In genomic region chr3L:20375878-20376563, dm6 we compare ENCODE assay signal across 1 fruit fly cellular context.
TF ChIP-seq lines count a peak whose summit lies in the region.

Gene Ide, minus strand, starts transcription at chr3L:20375896.
Gene RhoBTB, plus strand, starts transcription at chr3L:20376242.

TF ChIP-seq in whole organism, embryonic, 481 proteins besides CTCF, POLR2A, EP300 and RAD21 (continued from another document):
- TF ChIP-seq fd3F (GFP tag; optimal IDR thresholded peaks at IDR 0.05; lab: Kevin White, UChicago), result peak; percentile 78
- no peak for TF ChIP-seq Deaf1 (tag; optimal IDR thresholded peaks at IDR 0.05; lab: Kevin White, UChicago)
- peak; percentile 73 for TF ChIP-seq Dek (tag; optimal IDR thresholded peaks at IDR 0.05; lab: Kevin White, UChicago)
- peak; percentile 86 for TF ChIP-seq Antp (GFP tag; optimal IDR thresholded peaks at IDR 0.05; lab: Kevin White, UChicago)
- TF ChIP-seq CG10274 (GFP tag; optimal IDR thresholded peaks at IDR 0.05; lab: Kevin White, UChicago), result peak; percentile 38
- TF ChIP-seq Six4 (GFP tag; optimal IDR thresholded peaks at IDR 0.05; lab: Kevin White, UChicago), result peak; percentile 60
- TF ChIP-seq lbe (GFP tag; optimal IDR thresholded peaks at IDR 0.05; lab: Kevin White, UChicago), result peak; percentile 37
- peak; percentile 86 for TF ChIP-seq chn (GFP tag; optimal IDR thresholded peaks at IDR 0.05; lab: Kevin White, UChicago)
- no peak for TF ChIP-seq Tbp (GFP tag; optimal IDR thresholded peaks at IDR 0.05; lab: Kevin White, UChicago)
- TF ChIP-seq D (optimal IDR thresholded peaks at IDR 0.05; lab: Kevin White, UChicago), result peak; percentile 53
- TF ChIP-seq D (GFP tag; optimal IDR thresholded peaks at IDR 0.05; lab: Kevin White, UChicago), result peak; percentile 50
- peak; percentile 82 for TF ChIP-seq CG6272 (GFP tag; IDR thresholded peaks at IDR 0.05; lab: Robert Waterston, UW)
- TF ChIP-seq twi (tag; optimal IDR thresholded peaks at IDR 0.05; lab: Kevin White, UChicago), result peak; percentile 81
- TF ChIP-seq Max (GFP tag; optimal IDR thresholded peaks at IDR 0.05; lab: Kevin White, UChicago), result peak; percentile 79
- TF ChIP-seq toy (GFP tag; IDR thresholded peaks at IDR 0.05; lab: Robert Waterston, UW), result 0 out of 2 replicates have a peak, but pooled peaks have one; percentile 21
- TF ChIP-seq grau (tag; optimal IDR thresholded peaks at IDR 0.05; lab: Kevin White, UChicago), result peak; percentile 85
- TF ChIP-seq Hr78 (GFP tag; optimal IDR thresholded peaks at IDR 0.05; lab: Kevin White, UChicago), result no peak
- TF ChIP-seq slbo (GFP tag; IDR thresholded peaks at IDR 0.05; lab: Robert Waterston, UW), result peak; percentile 94
- TF ChIP-seq CG12744 (GFP tag; optimal IDR thresholded peaks at IDR 0.05; lab: Kevin White, UChicago), result peak; percentile 37
- peak; percentile 30 for TF ChIP-seq nom (GFP tag; optimal IDR thresholded peaks at IDR 0.05; lab: Kevin White, UChicago)
- peak; percentile 83 for TF ChIP-seq dysf (GFP tag; IDR thresholded peaks at IDR 0.05; lab: Robert Waterston, UW)
- peak; percentile 89 for TF ChIP-seq bab2 (GFP tag; optimal IDR thresholded peaks at IDR 0.05; lab: Kevin White, UChicago)
- TF ChIP-seq Med (GFP tag; lab: Kevin White, UChicago), result peak; percentile 94
- peak; percentile 95 for TF ChIP-seq CG9817 (tag; optimal IDR thresholded peaks at IDR 0.05; lab: Kevin White, UChicago)
- TF ChIP-seq CG9797 (GFP tag; optimal IDR thresholded peaks at IDR 0.05; lab: Kevin White, UChicago), result peak; percentile 22
- TF ChIP-seq CG11695 (GFP tag; IDR thresholded peaks at IDR 0.05; lab: Robert Waterston, UW), result no peak
- TF ChIP-seq CG2712 (tag; optimal IDR thresholded peaks at IDR 0.05; lab: Kevin White, UChicago), result peak; percentile 75
- TF ChIP-seq chif (GFP tag; optimal IDR thresholded peaks at IDR 0.05; lab: Kevin White, UChicago), result peak; percentile 77 to 79
- no peak for TF ChIP-seq scrt (GFP tag; optimal IDR thresholded peaks at IDR 0.05; lab: Kevin White, UChicago)
- TF ChIP-seq inv (GFP tag; IDR thresholded peaks at IDR 0.05; lab: Robert Waterston, UW; ENCODE audit: partially characterized antibody), result no peak
- TF ChIP-seq ATbp (GFP tag; optimal IDR thresholded peaks at IDR 0.05; lab: Kevin White, UChicago), result peak; percentile 53
- TF ChIP-seq MBD-R2 (GFP tag; IDR thresholded peaks at IDR 0.05; lab: Robert Waterston, UW), result peak; percentile 51
- peak; percentile 76 for TF ChIP-seq schlank (tag; optimal IDR thresholded peaks at IDR 0.05; lab: Kevin White, UChicago)
- peak; percentile 74 for TF ChIP-seq ewg (GFP tag; optimal IDR thresholded peaks at IDR 0.05; lab: Kevin White, UChicago)
- TF ChIP-seq dm (GFP tag; optimal IDR thresholded peaks at IDR 0.05; lab: Kevin White, UChicago), result peak; percentile 72
- TF ChIP-seq repo (GFP tag; optimal IDR thresholded peaks at IDR 0.05; lab: Kevin White, UChicago), result peak; percentile 64
- TF ChIP-seq CG6854 (GFP tag; optimal IDR thresholded peaks at IDR 0.05; lab: Kevin White, UChicago), result no peak
- TF ChIP-seq amos (GFP tag; IDR thresholded peaks at IDR 0.05; lab: Robert Waterston, UW; ENCODE audit: partially characterized antibody), result 0 out of 2 replicates have a peak, but pooled peaks have one; percentile 10
- 0 out of 2 replicates have a peak, but pooled peaks have one; percentile 41 for TF ChIP-seq H2.0 (GFP tag; IDR thresholded peaks at IDR 0.05; lab: Robert Waterston, UW)
- TF ChIP-seq ato (GFP tag; IDR thresholded peaks at IDR 0.05; lab: Robert Waterston, UW; ENCODE audit: partially characterized antibody), result no peak
- TF ChIP-seq usp (GFP tag; optimal IDR thresholded peaks at IDR 0.05; lab: Kevin White, UChicago), result no peak
- TF ChIP-seq Doc3 (GFP tag; IDR thresholded peaks at IDR 0.05; lab: Robert Waterston, UW; ENCODE audit: partially characterized antibody), result no peak
- peak; percentile 33; the same call in 1 of the 3 replicates for TF ChIP-seq CG14050 (GFP tag; IDR thresholded peaks at IDR 0.05; lab: Robert Waterston, UW)
- peak; percentile 71 for TF ChIP-seq CG8290 (GFP tag; optimal IDR thresholded peaks at IDR 0.05; lab: Kevin White, UChicago)
- peak in 1 of 2 experiments; percentile 15 for TF ChIP-seq CG8290 (tag; optimal IDR thresholded peaks at IDR 0.05; lab: Kevin White, UChicago)
- peak; percentile 80 to 90 for TF ChIP-seq Pdp1 (GFP tag; optimal IDR thresholded peaks at IDR 0.05; lab: Kevin White, UChicago)
- peak; percentile 43; the same call in 1 of the 2 replicates for TF ChIP-seq Gsc (GFP tag; IDR thresholded peaks at IDR 0.05; lab: Robert Waterston, UW)
- TF ChIP-seq CG12104 (GFP tag; optimal IDR thresholded peaks at IDR 0.05; lab: Kevin White, UChicago), result peak; percentile 69
- peak; percentile 76 for TF ChIP-seq Ptx1 (GFP tag; IDR thresholded peaks at IDR 0.05; lab: Robert Waterston, UW)
- TF ChIP-seq hth (optimal IDR thresholded peaks at IDR 0.05; lab: Kevin White, UChicago), result no peak
- peak; percentile 22 for TF ChIP-seq CG14965 (GFP tag; optimal IDR thresholded peaks at IDR 0.05; lab: Kevin White, UChicago; ENCODE audit: borderline replicate concordance)
- TF ChIP-seq Stat92E (GFP tag; optimal IDR thresholded peaks at IDR 0.05; lab: Kevin White, UChicago), result no peak
- TF ChIP-seq Meics (GFP tag; optimal IDR thresholded peaks at IDR 0.05; lab: Kevin White, UChicago), result peak; percentile 71
- TF ChIP-seq CG10979 (tag; optimal IDR thresholded peaks at IDR 0.05; lab: Kevin White, UChicago), result peak; percentile 52
- no peak for TF ChIP-seq CG2202 (tag; optimal IDR thresholded peaks at IDR 0.05; lab: Kevin White, UChicago)
- peak; percentile 45 for TF ChIP-seq Dad (GFP tag; optimal IDR thresholded peaks at IDR 0.05; lab: Kevin White, UChicago)
- no peak for TF ChIP-seq Kr (GFP tag; optimal IDR thresholded peaks at IDR 0.05; lab: Kevin White, UChicago)
- no peak; the same call in 1 of the 2 replicates for TF ChIP-seq GATAe (GFP tag; conservative IDR thresholded peaks at IDR 0.05; lab: Robert Waterston, UW)
- peak; percentile 41 for TF ChIP-seq CG3065 (GFP tag; optimal IDR thresholded peaks at IDR 0.05; lab: Kevin White, UChicago)
- peak in 1 of 2 experiments; percentile 80 for TF ChIP-seq Hr51 (GFP tag; optimal IDR thresholded peaks at IDR 0.05; lab: Kevin White, UChicago)
- TF ChIP-seq lilli (GFP tag; optimal IDR thresholded peaks at IDR 0.05; lab: Kevin White, UChicago), result peak; percentile 90
- TF ChIP-seq shn (GFP tag; optimal IDR thresholded peaks at IDR 0.05; lab: Kevin White, UChicago), result peak; percentile 90
- no peak for TF ChIP-seq Eip74EF (GFP tag; optimal IDR thresholded peaks at IDR 0.05; lab: Kevin White, UChicago)
- no peak for TF ChIP-seq oc (tag; optimal IDR thresholded peaks at IDR 0.05; lab: Kevin White, UChicago)
- TF ChIP-seq slou (GFP tag; optimal IDR thresholded peaks at IDR 0.05; lab: Kevin White, UChicago), result peak; percentile 70
- peak; percentile 80 for TF ChIP-seq CG18599 (GFP tag; optimal IDR thresholded peaks at IDR 0.05; lab: Kevin White, UChicago)
- TF ChIP-seq CrebB (tag; optimal IDR thresholded peaks at IDR 0.05; lab: Kevin White, UChicago), result peak; percentile 4
- TF ChIP-seq CG18619 (GFP tag; optimal IDR thresholded peaks at IDR 0.05; lab: Kevin White, UChicago), result peak; percentile 80
- TF ChIP-seq crol (GFP tag; IDR thresholded peaks at IDR 0.05; lab: Robert Waterston, UW), result peak; percentile 36; the same call in 1 of the 2 replicates
- TF ChIP-seq CG17328 (GFP tag; IDR thresholded peaks at IDR 0.05; lab: Robert Waterston, UW), result 0 out of 2 replicates have a peak, but pooled peaks have one; percentile 38
- TF ChIP-seq Myb (GFP tag; optimal IDR thresholded peaks at IDR 0.05; lab: Kevin White, UChicago), result peak; percentile 92
- TF ChIP-seq luna (GFP tag; optimal IDR thresholded peaks at IDR 0.05; lab: Kevin White, UChicago), result peak; percentile 80
- TF ChIP-seq CG8281 (tag; optimal IDR thresholded peaks at IDR 0.05; lab: Kevin White, UChicago), result peak; percentile 60
- TF ChIP-seq Atf6 (GFP tag; IDR thresholded peaks at IDR 0.05; lab: Robert Waterston, UW), result peak; percentile 63; the same call in 1 of the 2 replicates
- peak; percentile 85 for TF ChIP-seq CG7372 (GFP tag; IDR thresholded peaks at IDR 0.05; lab: Robert Waterston, UW)
- peak; percentile 83 for TF ChIP-seq E2f2 (GFP tag; IDR thresholded peaks at IDR 0.05; lab: Robert Waterston, UW)
- TF ChIP-seq sug (tag; optimal IDR thresholded peaks at IDR 0.05; lab: Kevin White, UChicago), result peak; percentile 91
- peak; percentile 70; the same call in 1 of the 3 replicates for TF ChIP-seq CG11093 (GFP tag; IDR thresholded peaks at IDR 0.05; lab: Robert Waterston, UW)
- peak; percentile 49 for TF ChIP-seq emc (GFP tag; optimal IDR thresholded peaks at IDR 0.05; lab: Kevin White, UChicago)
- TF ChIP-seq gcm2 (GFP tag; optimal IDR thresholded peaks at IDR 0.05; lab: Kevin White, UChicago), result peak; percentile 59
- TF ChIP-seq dpn (GFP tag; optimal IDR thresholded peaks at IDR 0.05; lab: Kevin White, UChicago), result peak; percentile 83 to 88
- no peak for TF ChIP-seq HLHmδ (GFP tag; optimal IDR thresholded peaks at IDR 0.05; lab: Kevin White, UChicago)
- peak; percentile 67 for TF ChIP-seq CG12236 (GFP tag; optimal IDR thresholded peaks at IDR 0.05; lab: Kevin White, UChicago)
- peak; percentile 88 for TF ChIP-seq Xbp1 (GFP tag; optimal IDR thresholded peaks at IDR 0.05; lab: Kevin White, UChicago)
- TF ChIP-seq yki (optimal IDR thresholded peaks at IDR 0.05; lab: Kevin White, UChicago), result no peak
- peak; percentile 46; the same call in 1 of the 2 replicates for TF ChIP-seq HLH3B (GFP tag; IDR thresholded peaks at IDR 0.05; lab: Robert Waterston, UW)
- TF ChIP-seq Taf1 (GFP tag; IDR thresholded peaks at IDR 0.05; lab: Robert Waterston, UW), result peak; percentile 62; the same call in 1 of the 2 replicates
- TF ChIP-seq gcm (GFP tag; optimal IDR thresholded peaks at IDR 0.05; lab: Kevin White, UChicago), result no peak
- TF ChIP-seq jumu (GFP tag; optimal IDR thresholded peaks at IDR 0.05; lab: Kevin White, UChicago), result peak; percentile 91
- TF ChIP-seq CG18476 (GFP tag; optimal IDR thresholded peaks at IDR 0.05; lab: Kevin White, UChicago), result peak; percentile 49
- TF ChIP-seq CG3407 (GFP tag; optimal IDR thresholded peaks at IDR 0.05; lab: Kevin White, UChicago), result peak; percentile 25
- TF ChIP-seq CG18262 (tag; optimal IDR thresholded peaks at IDR 0.05; lab: Kevin White, UChicago), result no peak
- TF ChIP-seq Rx (GFP tag; IDR thresholded peaks at IDR 0.05; lab: Robert Waterston, UW), result 0 out of 2 replicates have a peak, but pooled peaks have one; percentile 41
- peak; percentile 21; the same call in 1 of the 2 replicates for TF ChIP-seq gt (GFP tag; IDR thresholded peaks at IDR 0.05; lab: Robert Waterston, UW)
- no peak for TF ChIP-seq unpg (GFP tag; optimal IDR thresholded peaks at IDR 0.05; lab: Kevin White, UChicago)
- TF ChIP-seq esg (GFP tag; conservative IDR thresholded peaks at IDR 0.05; lab: Robert Waterston, UW), result peak; percentile 77
- no peak; the same call in 2 of the 3 replicates for TF ChIP-seq H15 (GFP tag; IDR thresholded peaks at IDR 0.05; lab: Robert Waterston, UW)
- TF ChIP-seq chinmo (GFP tag; IDR thresholded peaks at IDR 0.05; lab: Robert Waterston, UW; ENCODE audit: partially characterized antibody), result 0 out of 4 replicates have a peak, but pooled peaks have one; percentile 32
- TF ChIP-seq jing (GFP tag; optimal IDR thresholded peaks at IDR 0.05; lab: Kevin White, UChicago), result peak; percentile 26
- peak; percentile 79 for TF ChIP-seq CG17829 (tag; optimal IDR thresholded peaks at IDR 0.05; lab: Kevin White, UChicago)
- no peak for TF ChIP-seq Optix (GFP tag; IDR thresholded peaks at IDR 0.05; lab: Robert Waterston, UW)
- peak; percentile 27; the same call in 1 of the 3 replicates for TF ChIP-seq ci (GFP tag; IDR thresholded peaks at IDR 0.05; lab: Robert Waterston, UW)
- no peak for TF ChIP-seq ash1 (GFP tag; optimal IDR thresholded peaks at IDR 0.05; lab: Kevin White, UChicago)
- no peak for TF ChIP-seq mld (GFP tag; IDR thresholded peaks at IDR 0.05; lab: Robert Waterston, UW; ENCODE audit: partially characterized antibody)
- TF ChIP-seq NfI (GFP tag; optimal IDR thresholded peaks at IDR 0.05; lab: Kevin White, UChicago), result peak; percentile 82
- TF ChIP-seq CG6683 (GFP tag; optimal IDR thresholded peaks at IDR 0.05; lab: Kevin White, UChicago), result peak; percentile 6
- no peak for TF ChIP-seq CG6175 (GFP tag; IDR thresholded peaks at IDR 0.05; lab: Robert Waterston, UW)
- TF ChIP-seq Usf (GFP tag; optimal IDR thresholded peaks at IDR 0.05; lab: Kevin White, UChicago), result peak; percentile 76
- TF ChIP-seq CG6765 (GFP tag; optimal IDR thresholded peaks at IDR 0.05; lab: Kevin White, UChicago), result no peak
- peak; percentile 75 for TF ChIP-seq eyg (GFP tag; optimal IDR thresholded peaks at IDR 0.05; lab: Kevin White, UChicago)
- TF ChIP-seq CG17912 (GFP tag; optimal IDR thresholded peaks at IDR 0.05; lab: Kevin White, UChicago), result peak; percentile 11
- peak; percentile 78 for TF ChIP-seq Fer3 (tag; optimal IDR thresholded peaks at IDR 0.05; lab: Kevin White, UChicago)
- TF ChIP-seq trem (tag; optimal IDR thresholded peaks at IDR 0.05; lab: Kevin White, UChicago), result peak; percentile 98
- TF ChIP-seq CG6689 (GFP tag; IDR thresholded peaks at IDR 0.05; lab: Robert Waterston, UW), result peak; percentile 67
- peak; percentile 75 for TF ChIP-seq CG4404 (GFP tag; IDR thresholded peaks at IDR 0.05; lab: Robert Waterston, UW)
- TF ChIP-seq CG4328 (GFP tag; optimal IDR thresholded peaks at IDR 0.05; lab: Kevin White, UChicago), result peak; percentile 76
- peak; percentile 57 for TF ChIP-seq CG13296 (GFP tag; optimal IDR thresholded peaks at IDR 0.05; lab: Kevin White, UChicago)
